Worm (Caenorhabditis elegans) whole organism, late embryonic: ENCODE results near the gene R07C3.3.
"Not testable (repeated sequence)": the region's sequence is repeated elsewhere in the genome, so short reads cannot be mapped to it uniquely, and the experiment has no call there.

Experiments
- C08G9.2 ChIP-seq: sonication (generic microtip); optimal IDR thresholded peaks from 2 replicates; lab custom pipeline; 2016; ENCODE audit warnings: mild to moderate bottlenecking, missing genetic modification characterization, moderate library complexity, missing compliant biosample characterization
- F13H6.1 ChIP-seq: sonication (generic microtip); optimal IDR thresholded peaks from 2 replicates; lab custom pipeline; 2016; ENCODE audit warnings: missing genetic modification characterization, missing compliant biosample characterization
- K09A11.1 ChIP-seq: sonication (generic microtip); optimal IDR thresholded peaks from 2 replicates; lab custom pipeline; 2017; ENCODE audit warnings: antibody characterized with exemption, mild to moderate bottlenecking, missing genetic modification characterization, missing compliant biosample characterization; ENCODE audit not compliant: insufficient read depth
- T23F11.4 ChIP-seq: fragments of 200-800 bp; sonication (Bioruptor generic); optimal IDR thresholded peaks from 2 replicates; lab custom pipeline; 2018; ENCODE audit warnings: mild to moderate bottlenecking, missing genetic modification characterization, missing compliant biosample characterization
- ama-1 ChIP-seq: fragments of 150-350 bp; optimal IDR thresholded peaks from 2 replicates; lab custom pipeline; 2014
- ceh-18 ChIP-seq: sonication (generic microtip); optimal IDR thresholded peaks from 2 replicates; lab custom pipeline; 2016; ENCODE audit warnings: missing genetic modification characterization, missing compliant biosample characterization
- ceh-19 ChIP-seq: fragments of 200-800 bp; sonication (Bioruptor generic); optimal IDR thresholded peaks from 2 replicates; lab custom pipeline; 2018; ENCODE audit warnings: mild to moderate bottlenecking, missing genetic modification characterization, missing compliant biosample characterization
- ceh-2 ChIP-seq: sonication (generic microtip); optimal IDR thresholded peaks from 2 replicates; lab custom pipeline; 2016; ENCODE audit warnings: missing genotype, missing genetic modification characterization, missing compliant biosample characterization
- ceh-22 ChIP-seq: sonication (generic microtip); optimal IDR thresholded peaks from 2 replicates; lab custom pipeline; 2017; ENCODE audit warnings: missing biosample characterization, missing genetic modification characterization
- ceh-31 ChIP-seq: sonication (generic microtip); optimal IDR thresholded peaks from 2 replicates; lab custom pipeline; 2016; ENCODE audit warnings: missing genetic modification characterization, missing compliant biosample characterization
- ceh-48 ChIP-seq: sonication (generic microtip); optimal IDR thresholded peaks from 2 replicates; lab custom pipeline; 2016; ENCODE audit warnings: missing genetic modification characterization, inconsistent platforms, missing compliant biosample characterization
- ceh-9 ChIP-seq: sonication (generic microtip); optimal IDR thresholded peaks from 2 replicates; lab custom pipeline; 2016; ENCODE audit warnings: mild to moderate bottlenecking, missing genetic modification characterization, inconsistent platforms, missing compliant biosample characterization
- ets-4 ChIP-seq: sonication (generic microtip); optimal IDR thresholded peaks from 2 replicates; lab custom pipeline; 2016; ENCODE audit warnings: missing genetic modification characterization, missing compliant biosample characterization
- eyg-1 ChIP-seq: sonication (generic microtip); optimal IDR thresholded peaks from 2 replicates; lab custom pipeline; 2016; ENCODE audit warnings: missing genotype, missing genetic modification characterization, missing compliant biosample characterization
- fax-1 ChIP-seq: sonication (generic microtip); optimal IDR thresholded peaks from 2 replicates; lab custom pipeline; 2016; ENCODE audit warnings: missing genotype, missing genetic modification characterization, missing compliant biosample characterization
- fkh-10 ChIP-seq: fragments of 150-350 bp; optimal IDR thresholded peaks from 2 replicates; lab custom pipeline; 2014; ENCODE audit warnings: missing biosample characterization, missing genetic modification reagents, missing genetic modification characterization
- hlh-30 ChIP-seq: sonication (generic microtip); optimal IDR thresholded peaks from 2 replicates; lab custom pipeline; 2017; ENCODE audit warnings: antibody characterized with exemption, missing genetic modification characterization, missing compliant biosample characterization; ENCODE audit not compliant: insufficient read depth
- lin-11 ChIP-seq: fragments of 200-800 bp; sonication (Bioruptor generic); optimal IDR thresholded peaks from 2 replicates; lab custom pipeline; 2018; ENCODE audit warnings: mild to moderate bottlenecking, missing genetic modification characterization, missing compliant biosample characterization
- mec-3 ChIP-seq: sonication (generic microtip); optimal IDR thresholded peaks from 2 replicates; lab custom pipeline; 2016; ENCODE audit warnings: borderline replicate concordance, missing genetic modification characterization, missing compliant biosample characterization
- odd-2 ChIP-seq: sonication (generic microtip); optimal IDR thresholded peaks from 2 replicates; lab custom pipeline; 2017; ENCODE audit warnings: antibody characterized with exemption, mild to moderate bottlenecking, missing genetic modification characterization, missing compliant biosample characterization
- pat-9 ChIP-seq: fragments of 200-800 bp; sonication (Bioruptor generic); optimal IDR thresholded peaks from 2 replicates; lab custom pipeline; 2018; ENCODE audit warnings: mild to moderate bottlenecking, missing genetic modification characterization, moderate library complexity, missing compliant biosample characterization
- pha-2 ChIP-seq: sonication (generic microtip); optimal IDR thresholded peaks from 2 replicates; lab custom pipeline; 2017; ENCODE audit warnings: mild to moderate bottlenecking, missing genetic modification characterization, missing compliant biosample characterization
- pha-4 ChIP-seq: fragments of 150-350 bp; optimal IDR thresholded peaks from 2 replicates; lab custom pipeline; 2018; ENCODE audit warnings: missing biosample characterization, missing genetic modification reagents, missing genetic modification characterization
- pqm-1 ChIP-seq: sonication (generic microtip); optimal IDR thresholded peaks from 2 replicates; lab custom pipeline; 2016; ENCODE audit warnings: missing genetic modification characterization, missing compliant biosample characterization
- pros-1 ChIP-seq: fragments of 150-350 bp; optimal IDR thresholded peaks from 2 replicates; lab custom pipeline; 2014; ENCODE audit warnings: missing biosample characterization, missing genetic modification reagents, missing genetic modification characterization
- ref-2 ChIP-seq: sonication (generic microtip); optimal IDR thresholded peaks from 2 replicates; lab custom pipeline; 2016; ENCODE audit warnings: missing genetic modification characterization, missing compliant biosample characterization
- sdc-2 ChIP-seq: sonication (generic microtip); optimal IDR thresholded peaks from 2 replicates; lab custom pipeline; 2016; ENCODE audit warnings: missing genotype, missing genetic modification characterization, missing compliant biosample characterization
- sox-4 ChIP-seq: sonication (generic microtip); optimal IDR thresholded peaks from 2 replicates; lab custom pipeline; 2017; ENCODE audit warnings: mild to moderate bottlenecking, missing genetic modification characterization, inconsistent platforms, missing compliant biosample characterization
- syd-9 ChIP-seq: sonication (generic microtip); optimal IDR thresholded peaks from 2 replicates; lab custom pipeline; 2016; ENCODE audit warnings: mild to moderate bottlenecking, missing genetic modification characterization, moderate library complexity, missing compliant biosample characterization
- tbx-7 ChIP-seq: sonication (generic microtip); optimal IDR thresholded peaks from 2 replicates; lab custom pipeline; 2016; ENCODE audit warnings: missing genotype, missing genetic modification characterization, missing compliant biosample characterization
- ttx-3 ChIP-seq: sonication (generic microtip); optimal IDR thresholded peaks from 2 replicates; lab custom pipeline; 2016; ENCODE audit warnings: missing genetic modification reagents, missing genetic modification characterization, missing compliant biosample characterization
- unc-42 ChIP-seq: sonication (generic microtip); optimal IDR thresholded peaks from 2 replicates; lab custom pipeline; 2016; ENCODE audit warnings: missing genotype, missing genetic modification characterization, missing compliant biosample characterization
- unc-86 ChIP-seq: sonication (generic microtip); optimal IDR thresholded peaks from 2 replicates; lab custom pipeline; 2016; ENCODE audit warnings: missing genetic modification characterization, missing compliant biosample characterization
- ztf-16 ChIP-seq: sonication (generic microtip); optimal IDR thresholded peaks from 2 replicates; lab custom pipeline; 2017; ENCODE audit warnings: missing genetic modification characterization, missing compliant biosample characterization

R07C3.3 gene

DNA sequence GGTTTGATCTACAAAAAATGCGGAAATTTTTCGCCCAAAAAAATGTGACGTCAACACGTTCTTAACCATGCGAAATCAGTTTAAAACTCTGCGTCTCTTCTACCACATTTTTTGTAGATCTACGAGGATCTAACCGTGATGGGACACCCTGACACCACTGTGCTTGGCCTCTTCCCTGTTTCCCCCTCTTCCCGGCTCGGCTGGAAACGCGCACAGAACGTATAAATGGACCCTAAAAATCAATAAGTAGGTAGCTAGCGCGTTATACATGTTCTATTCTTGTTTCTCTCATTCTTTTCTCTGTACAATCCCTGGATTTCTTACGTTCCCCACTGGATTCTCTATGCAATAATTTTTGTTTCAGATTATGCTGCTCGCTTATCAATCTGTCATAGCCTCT, 15.1 kb upstream of the R07C3.3 start, which contains the start of gene fbxc-28:
Gene fbxc-28 (plus strand): TSS at position 301 of the 400 bp plus-strand sequence.
- TF ChIP-seq ceh-19 (GFP tag; lab: Kevin White, UChicago), result no peak
- TF ChIP-seq unc-86 (tag; lab: Kevin White, UChicago), result no peak
- no peak for TF ChIP-seq ama-1 (lab: Kevin White, UChicago)
- no peak for TF ChIP-seq fax-1 (tag; lab: Kevin White, UChicago)
- TF ChIP-seq pha-2, result no peak
- no peak for TF ChIP-seq mec-3 (tag; lab: Kevin White, UChicago)
- TF ChIP-seq unc-42 (tag; lab: Kevin White, UChicago), result no peak
- no peak for TF ChIP-seq syd-9
- TF ChIP-seq eyg-1 (tag; lab: Kevin White, UChicago), result no peak
- no peak for TF ChIP-seq tbx-7 (tag; lab: Kevin White, UChicago)
- TF ChIP-seq K09A11.1 (tag; lab: Kevin White, UChicago), result no peak
- no peak for TF ChIP-seq ceh-22 (tag; lab: Kevin White, UChicago)
- TF ChIP-seq ref-2 (tag; lab: Kevin White, UChicago), result no peak
- no peak for TF ChIP-seq ceh-2 (tag; lab: Kevin White, UChicago)
- no peak for TF ChIP-seq ceh-48 (tag; lab: Kevin White, UChicago)

DNA sequence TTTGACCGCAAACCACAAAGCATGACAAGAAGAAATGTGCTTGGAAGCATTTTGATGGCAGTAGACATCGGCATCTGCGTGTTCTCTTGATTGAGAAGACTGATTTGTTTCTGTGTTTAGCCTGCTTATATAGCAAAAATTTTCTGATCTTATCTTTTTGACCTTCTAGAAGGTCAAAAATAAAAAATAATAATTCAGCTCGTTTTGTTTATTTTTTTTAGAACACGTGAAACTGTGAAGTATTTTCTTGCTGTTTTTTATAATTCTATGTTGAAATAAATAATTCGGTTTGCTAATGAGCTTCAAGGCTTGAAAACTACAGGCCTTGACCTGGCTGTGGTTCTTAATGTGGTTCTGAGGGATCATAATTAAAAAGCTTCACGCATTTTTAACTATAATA, 11.3 kb upstream of the R07C3.3 start, which contains the start of gene R07C3.13:
Gene R07C3.13 (minus strand): TSS at position 101 of the 400 bp plus-strand sequence.
- TF ChIP-seq hlh-30 (tag; lab: Kevin White, UChicago) (no peak), odd-2 (tag; lab: Kevin White, UChicago) (no peak), ztf-16 (tag; lab: Kevin White, UChicago) (no peak), ets-4 (tag; lab: Kevin White, UChicago) (no peak), pqm-1 (tag; lab: Kevin White, UChicago) (no peak), ref-2 (tag; lab: Kevin White, UChicago) (no peak), ttx-3 (no peak), syd-9 (no peak)

DNA sequence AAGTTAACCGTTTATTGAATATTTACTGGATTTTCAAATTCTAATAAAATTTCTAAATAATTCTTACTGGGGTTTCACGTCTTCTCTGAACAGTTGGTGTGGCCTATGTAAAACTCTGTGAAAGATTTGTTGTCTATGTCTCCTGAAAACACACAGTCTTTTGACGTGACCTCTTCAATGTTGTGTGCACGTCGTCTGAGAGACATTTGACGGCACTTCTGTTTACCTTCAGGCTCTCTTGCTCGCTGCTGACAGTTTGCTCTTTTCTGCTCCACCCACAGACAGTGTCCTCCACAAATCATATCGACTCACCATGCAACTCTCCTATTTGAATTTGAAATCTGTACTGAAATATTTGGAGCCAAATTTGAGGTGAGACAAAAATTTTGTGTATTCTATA, 7.8 kb upstream of the R07C3.3 start, which contains the start of gene fbxc-34:
Gene fbxc-34 (plus strand): TSS at position 301 of the 400 bp plus-strand sequence.
- not testable (repeated sequence) for TF ChIP-seq fax-1, lin-11, ets-4 (tag; lab: Kevin White, UChicago)
- TF ChIP-seq, all 69 proteins: peak for 0; not testable (repeated sequence) for 69

DNA sequence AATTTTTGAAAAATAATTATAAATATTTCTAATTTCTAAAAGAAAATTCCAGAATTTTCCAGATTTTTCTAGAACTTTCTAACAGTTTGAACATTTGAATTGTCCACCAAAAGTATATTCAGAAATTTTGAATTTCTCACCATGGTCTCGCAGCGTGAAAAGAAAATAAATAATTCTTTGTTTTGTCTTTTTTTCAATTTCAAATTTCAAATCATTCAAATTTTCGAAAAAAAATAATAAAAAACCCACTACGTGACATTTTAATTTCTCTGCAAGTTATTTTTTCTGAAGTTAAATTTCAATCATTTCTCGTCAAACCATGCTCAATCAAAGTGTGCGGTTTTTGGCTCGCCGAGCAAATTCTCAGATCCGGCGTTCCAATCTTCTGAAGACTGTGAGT, 5.9 kb upstream of the R07C3.3 start, which contains the start of gene acs-15:
Gene acs-15 (plus strand): TSS at position 301 of the 400 bp plus-strand sequence.
- TF ChIP-seq fax-1 (tag; lab: Kevin White, UChicago), result no peak
- no peak for TF ChIP-seq ceh-9
- TF ChIP-seq fkh-10, result no peak
- TF ChIP-seq pros-1, result no peak
- TF ChIP-seq sdc-2 (tag; lab: Kevin White, UChicago), result no peak
- no peak for TF ChIP-seq syd-9
- no peak for TF ChIP-seq unc-86 (tag; lab: Kevin White, UChicago)
- TF ChIP-seq C08G9.2, result no peak
- no peak for TF ChIP-seq pat-9 (tag; lab: Kevin White, UChicago)
- TF ChIP-seq sox-4, result no peak
- TF ChIP-seq T23F11.4 (GFP tag; lab: Kevin White, UChicago), result no peak

DNA sequence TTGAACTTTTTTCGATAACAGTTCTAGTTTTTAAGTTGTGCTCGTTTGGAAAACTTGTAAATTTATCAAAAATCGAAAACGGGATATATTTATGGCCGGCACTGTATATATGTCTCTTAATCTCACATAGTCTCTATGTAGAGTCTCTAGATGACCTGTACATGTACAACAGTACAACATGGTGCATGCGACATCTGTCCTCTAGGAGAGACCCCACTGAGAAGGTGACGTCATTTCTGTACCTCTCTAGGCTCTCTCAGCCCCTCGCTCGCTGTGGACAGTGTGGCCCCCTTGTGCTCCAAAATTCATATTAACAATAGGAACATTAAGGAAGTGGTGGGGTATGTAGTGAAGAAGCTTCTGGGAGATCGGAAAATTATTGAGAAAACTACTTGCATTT, 1.4 kb upstream of the R07C3.3 start:
- no peak for TF ChIP-seq ztf-16 (tag; lab: Kevin White, UChicago)
- peak; percentile 83 for TF ChIP-seq ref-2 (tag; lab: Kevin White, UChicago)

DNA sequence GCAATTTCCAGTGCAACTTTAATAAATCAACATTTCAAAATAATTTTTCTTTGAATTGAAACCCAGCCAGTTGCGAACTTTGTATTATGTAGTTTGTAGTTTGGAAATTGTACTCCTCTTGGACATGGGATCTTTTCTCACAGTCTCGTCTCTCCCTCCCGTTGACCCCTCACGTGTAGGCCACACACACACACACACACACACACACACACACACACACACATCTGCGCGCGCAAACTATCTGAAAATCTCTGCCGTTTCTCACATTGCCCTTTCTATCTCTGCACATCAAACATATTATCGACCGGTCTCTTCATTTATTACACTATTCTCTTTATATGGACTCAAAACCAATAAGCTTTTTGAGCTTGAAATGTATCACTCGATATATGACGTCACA, 2.1 kb downstream of the R07C3.3 start, which contains the start of gene fbxc-36:
Gene fbxc-36 (plus strand): TSS at position 205 of the 400 bp plus-strand sequence.
- no peak for TF ChIP-seq pha-4
- no peak for TF ChIP-seq lin-11 (tag; lab: Kevin White, UChicago)
- TF ChIP-seq hlh-30 (tag; lab: Kevin White, UChicago), result peak; percentile 48
- no peak for TF ChIP-seq ceh-31 (tag; lab: Kevin White, UChicago)
- no peak for TF ChIP-seq F13H6.1 (tag; lab: Kevin White, UChicago)
- TF ChIP-seq pat-9 (tag; lab: Kevin White, UChicago), result no peak
- no peak for TF ChIP-seq ceh-18 (tag; lab: Kevin White, UChicago)
